Worm (Caenorhabditis elegans) whole organism, young adult: ENCODE data around the gene F20D6.1.

Experiments used
- B0261.1 ChIP-seq: sonication (generic microtip); optimal IDR thresholded peaks from 2 replicates; lab custom pipeline; 2016; ENCODE audit warnings: mild to moderate bottlenecking, missing genetic modification characterization, moderate library complexity, missing compliant biosample characterization
- F33H1.4 ChIP-seq: fragments of 200-800 bp; sonication (Bioruptor generic); IDR thresholded peaks from 2 replicates; pipeline ENCODE4 v1.3.6; 2022; ENCODE audit warnings: missing genetic modification reagents, missing genetic modification characterization, missing compliant biosample characterization
- F37B4.10 ChIP-seq: fragments of 200-800 bp; sonication (Bioruptor generic); IDR thresholded peaks from 2 replicates; pipeline ENCODE4 v1.3.6; 2022; ENCODE audit warnings: missing genetic modification characterization, missing compliant biosample characterization
- F39B2.1 ChIP-seq: fragments of 200-800 bp; sonication (Bioruptor generic); IDR thresholded peaks from 2 replicates; pipeline ENCODE4 v1.3.6; 2022; ENCODE audit warnings: missing genetic modification reagents, missing genetic modification characterization, missing compliant biosample characterization
- F49E8.2 ChIP-seq: sonication (generic microtip); optimal IDR thresholded peaks from 3 replicates; lab custom pipeline; 2017; ENCODE audit warnings: missing genetic modification characterization, mild to moderate bottlenecking, missing compliant biosample characterization, antibody characterized with exemption, moderate library complexity; ENCODE audit not compliant: insufficient read depth
- K11D2.4 ChIP-seq: fragments of 200-800 bp; sonication (Bioruptor generic); IDR thresholded peaks from 2 replicates; pipeline ENCODE4 v1.3.6; 2022; ENCODE audit warnings: missing genetic modification reagents, missing genetic modification characterization, missing compliant biosample characterization
- T07F8.4 ChIP-seq: sonication (generic microtip); optimal IDR thresholded peaks from 2 replicates; lab custom pipeline; 2016; ENCODE audit warnings: mild to moderate bottlenecking, missing genetic modification characterization, moderate library complexity, missing compliant biosample characterization
- Y53F4B.3 ChIP-seq: fragments of 200-800 bp; sonication (Bioruptor generic); IDR thresholded peaks from 2 replicates; pipeline ENCODE4 v1.3.6; 2022; ENCODE audit warnings: missing genetic modification reagents, missing genetic modification characterization, missing compliant biosample characterization
- Y56A3A.18 ChIP-seq: fragments of 200-800 bp; sonication (Bioruptor generic); IDR thresholded peaks from 2 replicates; pipeline ENCODE4 v1.3.6; 2022; ENCODE audit warnings: missing genetic modification reagents, missing genetic modification characterization, missing compliant biosample characterization
- Y79H2A.3 ChIP-seq: fragments of 200-800 bp; sonication (Bioruptor generic); conservative IDR thresholded peaks from 2 replicates; pipeline ENCODE4 v1.3.6; 2022; ENCODE audit warnings: missing genetic modification reagents, missing genetic modification characterization, missing compliant biosample characterization
- aptf-2 ChIP-seq: fragments of 200-800 bp; sonication (Bioruptor generic); conservative IDR thresholded peaks from 2 replicates; pipeline ENCODE4 v1.3.6; 2022; ENCODE audit warnings: missing genetic modification reagents, missing genetic modification characterization, missing compliant biosample characterization
- atf-7 ChIP-seq: sonication (generic microtip); optimal IDR thresholded peaks from 2 replicates; lab custom pipeline; 2017; ENCODE audit warnings: mild to moderate bottlenecking, missing genetic modification characterization, missing compliant biosample characterization
- athp-1 ChIP-seq: sonication (generic microtip); optimal IDR thresholded peaks from 2 replicates; lab custom pipeline; 2017; ENCODE audit warnings: mild to moderate bottlenecking, missing genetic modification characterization, missing compliant biosample characterization
- attf-5 ChIP-seq: fragments of 200-800 bp; sonication (Bioruptor generic); optimal IDR thresholded peaks from 2 replicates; lab custom pipeline; 2018; ENCODE audit warnings: mild to moderate bottlenecking, missing genetic modification characterization, missing compliant biosample characterization
- attf-6 ChIP-seq: fragments of 200-800 bp; sonication (Bioruptor generic); IDR thresholded peaks from 2 replicates; pipeline ENCODE4 v1.3.6; 2022; ENCODE audit warnings: missing genetic modification reagents, missing genetic modification characterization, missing compliant biosample characterization
- ceh-79 ChIP-seq: sonication (generic microtip); optimal IDR thresholded peaks from 2 replicates; lab custom pipeline; 2017; ENCODE audit warnings: mild to moderate bottlenecking, missing genetic modification characterization, missing compliant biosample characterization
- dpl-1 ChIP-seq: fragments of 150-350 bp; optimal IDR thresholded peaks from 2 replicates; lab custom pipeline; 2014; ENCODE audit warnings: missing biosample characterization, missing genetic modification reagents, missing genetic modification characterization
- efl-1 ChIP-seq: fragments of 150-350 bp; optimal IDR thresholded peaks from 2 replicates; lab custom pipeline; 2014; ENCODE audit warnings: missing biosample characterization, missing genetic modification reagents, missing genetic modification characterization
- egl-44 ChIP-seq: fragments of 200-800 bp; sonication (Bioruptor generic); IDR thresholded peaks from 2 replicates; pipeline ENCODE4 v1.3.6; 2022; ENCODE audit warnings: missing genetic modification reagents, missing genetic modification characterization, missing compliant biosample characterization
- egrh-3 ChIP-seq: fragments of 200-800 bp; sonication (Bioruptor generic); IDR thresholded peaks from 2 replicates; pipeline ENCODE4 v1.3.6; 2022; ENCODE audit warnings: missing genetic modification reagents, missing genetic modification characterization, missing compliant biosample characterization
- ekl-4 ChIP-seq: fragments of 200-800 bp; sonication (Bioruptor generic); IDR thresholded peaks from 2 replicates; pipeline ENCODE4 v1.3.6; 2022; ENCODE audit warnings: missing genetic modification reagents, missing genetic modification characterization, missing compliant biosample characterization
- ets-4 ChIP-seq: fragments of 200-800 bp; sonication (Bioruptor generic); optimal IDR thresholded peaks from 2 replicates; lab custom pipeline; 2018; ENCODE audit warnings: mild to moderate bottlenecking, missing genetic modification characterization, missing compliant biosample characterization
- fkh-3 ChIP-seq: sonication (generic microtip); optimal IDR thresholded peaks from 2 replicates; lab custom pipeline; 2016; ENCODE audit warnings: mild to moderate bottlenecking, missing genetic modification characterization, missing compliant biosample characterization
- gei-17 ChIP-seq: fragments of 200-800 bp; sonication (Bioruptor generic); optimal IDR thresholded peaks from 2 replicates; lab custom pipeline; 2018; ENCODE audit warnings: mild to moderate bottlenecking, missing genetic modification characterization, missing compliant biosample characterization
- hrde-1 ChIP-seq: sonication (generic microtip); optimal IDR thresholded peaks from 2 replicates; lab custom pipeline; 2016; ENCODE audit warnings: missing genetic modification characterization, mild to moderate bottlenecking, missing compliant biosample characterization, moderate library complexity, missing genotype, missing genetic modification reagents, borderline replicate concordance
- hsf-1 ChIP-seq: fragments of 200-800 bp; sonication (Bioruptor generic); IDR thresholded peaks from 2 replicates; pipeline ENCODE4 v1.3.6; 2022; ENCODE audit warnings: missing genetic modification reagents, missing genetic modification characterization, missing compliant biosample characterization
- let-607 ChIP-seq, 2 experiments: fragments of 200-800 bp in 1 of 2; sonication (Bioruptor generic) in 1 of 2; sonication (generic microtip) in 1 of 2; optimal IDR thresholded peaks; 2 replicates each; lab custom pipeline; 2016 to 2018; ENCODE audit warnings: mild to moderate bottlenecking in 2 of 2, missing compliant biosample characterization in 2 of 2, missing genetic modification characterization in 2 of 2, moderate library complexity in 2 of 2, missing genotype in 1 of 2
- lin-26 ChIP-seq: fragments of 200-800 bp; sonication (Bioruptor generic); IDR thresholded peaks from 2 replicates; pipeline ENCODE4 v1.3.6; 2022; ENCODE audit warnings: missing genetic modification reagents, missing genetic modification characterization, missing compliant biosample characterization
- nfyb-1 ChIP-seq: fragments of 200-800 bp; sonication (Bioruptor generic); IDR thresholded peaks from 2 replicates; pipeline ENCODE4 v1.3.6; 2022; ENCODE audit warnings: missing genetic modification reagents, missing genetic modification characterization, missing compliant biosample characterization
- nhr-179 ChIP-seq: sonication (generic microtip); optimal IDR thresholded peaks from 2 replicates; lab custom pipeline; 2016; ENCODE audit warnings: mild to moderate bottlenecking, missing genetic modification characterization, missing compliant biosample characterization
- pha-4 ChIP-seq: fragments of 150-350 bp; sonication (generic microtip); optimal IDR thresholded peaks from 2 replicates; lab custom pipeline; 2014; ENCODE audit warnings: missing biosample characterization, missing genetic modification reagents, missing genetic modification characterization
- sdz-38 ChIP-seq: sonication (generic microtip); optimal IDR thresholded peaks from 2 replicates; lab custom pipeline; 2016; ENCODE audit warnings: missing genotype, missing genetic modification characterization, missing compliant biosample characterization
- sea-2 ChIP-seq: fragments of 200-800 bp; sonication (Bioruptor generic); IDR thresholded peaks from 2 replicates; pipeline ENCODE4 v1.3.6; 2022; ENCODE audit warnings: missing genetic modification characterization, missing compliant biosample characterization
- snpc-3.4 ChIP-seq: sonication (generic microtip); optimal IDR thresholded peaks from 2 replicates; lab custom pipeline; 2017; ENCODE audit warnings: missing genetic modification characterization, mild to moderate bottlenecking, missing compliant biosample characterization, antibody characterized with exemption, moderate library complexity, missing genotype, missing genetic modification reagents
- somi-1 ChIP-seq: fragments of 200-800 bp; sonication (Bioruptor generic); optimal IDR thresholded peaks from 2 replicates; lab custom pipeline; 2018; ENCODE audit warnings: mild to moderate bottlenecking, missing genetic modification characterization, missing compliant biosample characterization
- sptf-2 ChIP-seq: fragments of 200-800 bp; sonication (Bioruptor generic); optimal IDR thresholded peaks from 2 replicates; lab custom pipeline; 2018; ENCODE audit warnings: mild to moderate bottlenecking, missing genetic modification characterization, missing compliant biosample characterization
- tlf-1 ChIP-seq: fragments of 200-800 bp; sonication (Bioruptor generic); optimal IDR thresholded peaks from 2 replicates; lab custom pipeline; 2018; ENCODE audit warnings: mild to moderate bottlenecking, missing genetic modification characterization, missing compliant biosample characterization
- unc-62 ChIP-seq: fragments of 150-350 bp; optimal IDR thresholded peaks from 2 replicates; lab custom pipeline; 2014; ENCODE audit warnings: missing biosample characterization, missing genetic modification reagents, missing genetic modification characterization
- xnd-1 ChIP-seq: sonication (generic microtip); optimal IDR thresholded peaks from 2 replicates; lab custom pipeline; 2016; ENCODE audit warnings: missing genotype, missing genetic modification reagents, missing genetic modification characterization, missing compliant biosample characterization
- ztf-22 ChIP-seq: fragments of 200-800 bp; sonication (Bioruptor generic); optimal IDR thresholded peaks from 2 replicates; lab custom pipeline; 2018; ENCODE audit warnings: mild to moderate bottlenecking, missing genetic modification characterization, moderate library complexity, missing compliant biosample characterization
- ztf-25 ChIP-seq: fragments of 200-800 bp; sonication (Bioruptor generic); IDR thresholded peaks from 2 replicates; pipeline ENCODE4 v1.3.6; 2022; ENCODE audit warnings: missing genetic modification reagents, missing genetic modification characterization, missing compliant biosample characterization
- ztf-28 ChIP-seq: fragments of 200-800 bp; sonication (Bioruptor generic); IDR thresholded peaks from 2 replicates; pipeline ENCODE4 v1.3.6; 2022; ENCODE audit warnings: missing genetic modification reagents, missing genetic modification characterization, missing compliant biosample characterization
- ztf-6 ChIP-seq: fragments of 200-800 bp; sonication (Bioruptor generic); IDR thresholded peaks from 2 replicates; pipeline ENCODE4 v1.3.6; 2022; ENCODE audit warnings: missing genetic modification reagents, missing genetic modification characterization, missing compliant biosample characterization

The F20D6.1 gene

DNA sequence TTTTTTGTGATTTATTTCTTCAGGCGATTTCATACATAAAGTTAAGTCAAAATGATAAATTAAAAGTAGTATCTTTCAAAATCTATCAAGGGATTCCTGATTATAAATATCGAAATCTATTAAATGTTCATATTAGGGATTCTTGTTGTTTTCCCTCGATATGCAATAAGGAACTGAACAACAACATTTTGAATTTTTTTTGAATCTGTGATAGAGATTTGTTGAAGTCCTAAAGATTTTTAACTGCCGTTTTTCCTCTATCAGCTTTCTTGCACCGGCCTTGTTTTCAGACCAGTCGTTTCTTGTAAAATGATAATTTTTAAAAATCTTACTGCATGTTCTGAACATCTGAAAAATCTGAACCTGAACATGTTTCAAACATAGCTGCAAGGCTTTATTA is 34.8 kb upstream of the F20D6.1 start:
- TF ChIP-seq ztf-28 (GFP tag; lab: Robert Waterston, UW) (no peak), egrh-3 (GFP tag; lab: Robert Waterston, UW) (no peak), hsf-1 (GFP tag; lab: Robert Waterston, UW) (no peak), sea-2 (no peak), Y56A3A.18 (GFP tag; lab: Robert Waterston, UW) (no peak), ztf-22 (GFP tag; lab: Kevin White, UChicago) (no peak), Y53F4B.3 (GFP tag; lab: Robert Waterston, UW) (no peak)

DNA sequence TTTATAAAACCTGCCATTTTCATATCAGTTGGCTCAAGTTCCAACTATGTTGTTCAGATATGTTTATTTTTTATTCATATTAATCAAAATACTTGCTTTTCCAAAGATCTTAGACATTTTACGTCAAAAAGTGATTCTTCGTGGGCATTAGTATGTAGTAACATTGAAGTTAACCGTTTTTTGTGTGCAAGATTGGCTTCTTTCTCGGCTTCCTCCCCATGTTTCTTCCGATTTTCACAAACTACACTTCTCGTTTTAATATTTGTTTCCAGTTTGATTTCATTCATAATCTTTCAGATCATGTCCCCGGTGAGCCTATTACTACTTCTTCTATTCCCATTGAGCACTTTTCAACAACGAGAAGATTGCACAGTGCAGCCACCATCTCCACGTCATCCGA is 33.1 kb upstream of the F20D6.1 start, which contains the start of gene sul-2:
Gene sul-2 (plus strand): TSS at position 301 of the 400 bp plus-strand sequence.
- no peak for TF ChIP-seq sdz-38
- no peak for TF ChIP-seq tlf-1 (GFP tag; lab: Kevin White, UChicago)
- no peak for TF ChIP-seq F49E8.2 (tag; lab: Kevin White, UChicago)
- TF ChIP-seq ekl-4 (GFP tag; lab: Robert Waterston, UW), result no peak
- TF ChIP-seq pha-4 (tag; lab: Kevin White, UChicago), result no peak
- TF ChIP-seq nfyb-1 (GFP tag; lab: Robert Waterston, UW), result no peak
- TF ChIP-seq somi-1 (GFP tag; lab: Kevin White, UChicago), result no peak
- TF ChIP-seq aptf-2 (GFP tag; lab: Robert Waterston, UW), result no peak
- TF ChIP-seq T07F8.4 (tag; lab: Kevin White, UChicago), result no peak
- no peak for TF ChIP-seq unc-62
- TF ChIP-seq F39B2.1, result no peak
- TF ChIP-seq attf-5, result no peak
- no peak for TF ChIP-seq hrde-1 (tag; lab: Kevin White, UChicago)
- TF ChIP-seq hsf-1 (GFP tag; lab: Robert Waterston, UW), result no peak
- no peak for TF ChIP-seq dpl-1
- no peak for TF ChIP-seq ets-4 (GFP tag; lab: Kevin White, UChicago)
- no peak for TF ChIP-seq athp-1 (tag; lab: Kevin White, UChicago)
- no peak for TF ChIP-seq let-607 (tag; optimal IDR thresholded peaks at IDR 0.05; lab: Kevin White, UChicago)
- TF ChIP-seq, all 124 proteins: peak for 0

DNA sequence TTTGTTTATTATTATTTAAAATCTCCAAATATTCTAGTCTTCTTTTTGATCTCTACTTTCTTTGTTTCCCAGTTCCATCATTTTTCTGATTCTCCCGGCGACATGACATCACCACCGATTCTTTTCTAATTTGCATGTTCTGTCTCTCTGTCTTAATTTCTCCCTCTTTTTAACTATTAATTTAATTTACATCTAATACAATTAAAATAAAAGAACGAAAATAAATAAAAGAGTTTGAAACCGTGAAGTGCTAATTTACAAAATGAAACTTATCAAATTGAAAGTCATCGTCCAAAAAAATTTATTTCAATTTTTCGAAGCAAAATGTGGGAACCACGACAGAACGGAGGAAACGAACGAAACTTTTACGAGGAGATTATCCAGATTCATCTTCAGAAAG is 30.9 kb upstream of the F20D6.1 start, which contains the start of gene F20D6.6:
Gene F20D6.6 (plus strand): TSS at position 301 of the 400 bp plus-strand sequence.
- TF ChIP-seq ztf-6 (GFP tag; lab: Robert Waterston, UW) (no peak), K11D2.4 (GFP tag; lab: Robert Waterston, UW) (no peak), nhr-179 (tag; lab: Kevin White, UChicago) (no peak), gei-17 (GFP tag; lab: Kevin White, UChicago) (no peak), F33H1.4 (GFP tag; lab: Robert Waterston, UW) (no peak), ztf-25 (GFP tag; lab: Robert Waterston, UW) (no peak), lin-26 (GFP tag; lab: Robert Waterston, UW) (no peak), fkh-3 (tag; lab: Kevin White, UChicago) (no peak), ceh-79 (no peak), egl-44 (GFP tag; lab: Robert Waterston, UW) (no peak), atf-7 (tag; lab: Kevin White, UChicago) (no peak), Y53F4B.3 (GFP tag; lab: Robert Waterston, UW) (no peak), F37B4.10 (GFP tag; lab: Robert Waterston, UW) (no peak), B0261.1 (tag; lab: Kevin White, UChicago) (no peak), xnd-1 (tag; lab: Kevin White, UChicago) (no peak), snpc-3.4 (tag; lab: Kevin White, UChicago) (no peak), sptf-2 (GFP tag; lab: Kevin White, UChicago) (no peak), efl-1 (GFP tag; lab: Kevin White, UChicago) (no peak), Y79H2A.3 (no peak), attf-6 (GFP tag; lab: Robert Waterston, UW) (no peak)
